Worm (Caenorhabditis elegans): ENCODE results near the gene K02C4.3.

ce11 chrII:8071012-8071625, 15.5 kb downstream of the K02C4.3 start:
- TF ChIP-seq klf-2 (GFP tag; conservative IDR thresholded peaks at IDR 0.05) (no peak), tab-1 (GFP tag; IDR thresholded peaks at IDR 0.05) (no peak), ztf-23 (GFP tag; IDR thresholded peaks at IDR 0.05) (no peak), ref-1 (GFP tag; conservative IDR thresholded peaks at IDR 0.05) (no peak), med-1 (GFP tag; optimal IDR thresholded peaks at IDR 0.05; ENCODE audit: insufficient read depth) (no peak), T22C8.4 (GFP tag; IDR thresholded peaks at IDR 0.05) (no peak), flt-1 (GFP tag; IDR thresholded peaks at IDR 0.05) (no peak)
